Fruit fly (Drosophila melanogaster) whole organism, adult: Measurements from ENCODE around the gene CG46525.
A peak's percentile ranks its signal among the peaks of the same experiment; 100 is the strongest.

Experiments used
- CG11617 ChIP-seq: fragments of 200-800 bp; sonication (Bioruptor generic); optimal IDR thresholded peaks from 2 replicates; lab custom pipeline; 2017; ENCODE audit warnings: mild to moderate bottlenecking, missing biosample characterization, missing genetic modification reagents, missing genetic modification characterization
- CG12768 ChIP-seq: fragments of 200-800 bp; sonication (Bioruptor generic); optimal IDR thresholded peaks from 2 replicates; lab custom pipeline; 2017; ENCODE audit warnings: missing biosample characterization, missing genetic modification characterization, mild to moderate bottlenecking, moderate library complexity, missing genetic modification reagents
- CG14711 ChIP-seq: fragments of 200-800 bp; sonication (Bioruptor generic); optimal IDR thresholded peaks from 2 replicates; lab custom pipeline; 2018; ENCODE audit warnings: missing biosample characterization, mild to moderate bottlenecking, missing genetic modification characterization, moderate library complexity
- CG1620 ChIP-seq: fragments of 200-800 bp; sonication (Bioruptor generic); optimal IDR thresholded peaks from 2 replicates; lab custom pipeline; 2016; ENCODE audit warnings: missing biosample characterization, missing genetic modification characterization
- CG33017 ChIP-seq: fragments of 200-800 bp; sonication (Bioruptor generic); optimal IDR thresholded peaks from 2 replicates; lab custom pipeline; 2018; ENCODE audit warnings: missing biosample characterization, mild to moderate bottlenecking, missing genetic modification characterization, moderate library complexity
- CG5204 ChIP-seq: fragments of 200-800 bp; sonication (Bioruptor generic); optimal IDR thresholded peaks from 2 replicates; lab custom pipeline; 2016; ENCODE audit warnings: missing biosample characterization, missing genetic modification characterization
- CG7045 ChIP-seq: fragments of 200-800 bp; sonication (Bioruptor generic); optimal IDR thresholded peaks from 2 replicates; lab custom pipeline; 2017; ENCODE audit warnings: missing biosample characterization, mild to moderate bottlenecking, missing genetic modification characterization
- CG7101 ChIP-seq: fragments of 200-800 bp; sonication (Bioruptor generic); optimal IDR thresholded peaks from 2 replicates; lab custom pipeline; 2018; ENCODE audit warnings: missing biosample characterization, mild to moderate bottlenecking, missing genetic modification characterization, moderate library complexity
- Clk ChIP-seq: fragments of 200-800 bp; sonication (Bioruptor generic); optimal IDR thresholded peaks from 2 replicates; lab custom pipeline; 2017; ENCODE audit warnings: missing biosample characterization, missing genetic modification characterization
- Crg-1 ChIP-seq: fragments of 200-800 bp; sonication (Bioruptor generic); optimal IDR thresholded peaks from 2 replicates; lab custom pipeline; 2016; ENCODE audit warnings: missing biosample characterization, missing genetic modification characterization
- Hr96 ChIP-seq: fragments of 200-800 bp; sonication (Bioruptor generic); optimal IDR thresholded peaks from 2 replicates; lab custom pipeline; 2016; ENCODE audit warnings: missing biosample characterization, missing genetic modification characterization
- Mnt ChIP-seq: fragments of 200-800 bp; sonication (Bioruptor generic); optimal IDR thresholded peaks from 2 replicates; lab custom pipeline; 2016; ENCODE audit warnings: missing biosample characterization, mild to moderate bottlenecking, missing genetic modification characterization
- bab1 ChIP-seq: fragments of 200-800 bp; sonication (Bioruptor generic); optimal IDR thresholded peaks from 3 replicates; lab custom pipeline; 2019; ENCODE audit warnings: missing biosample characterization, mild to moderate bottlenecking, missing genetic modification characterization, moderate library complexity
- cic ChIP-seq: fragments of 200-800 bp; sonication (Bioruptor generic); optimal IDR thresholded peaks from 2 replicates; lab custom pipeline; 2017; ENCODE audit warnings: missing biosample characterization, mild to moderate bottlenecking, missing genetic modification characterization, moderate library complexity
- cnc ChIP-seq, 2 experiments: fragments of >200 bp; optimal IDR thresholded peaks; 2 replicates each; lab custom pipeline; 2017
- kay ChIP-seq: fragments of 200-800 bp; sonication (Bioruptor generic); peaks from one replicate; lab custom pipeline; 2016; ENCODE audit warnings: missing biosample characterization, missing genetic modification characterization, borderline replicate concordance
- ovo ChIP-seq: fragments of 200-800 bp; sonication (Bioruptor generic); optimal IDR thresholded peaks from 2 replicates; lab custom pipeline; 2016; ENCODE audit warnings: missing biosample characterization, missing genetic modification characterization
- pad ChIP-seq: fragments of 200-800 bp; sonication (Bioruptor generic); optimal IDR thresholded peaks from 3 replicates; lab custom pipeline; 2017; ENCODE audit warnings: missing biosample characterization, missing genetic modification characterization, mild to moderate bottlenecking, moderate library complexity, missing genetic modification reagents
- tj ChIP-seq: fragments of 200-800 bp; sonication (Bioruptor generic); optimal IDR thresholded peaks from 3 replicates; lab custom pipeline; 2017; ENCODE audit warnings: missing biosample characterization, mild to moderate bottlenecking, missing genetic modification characterization, moderate library complexity
- toe ChIP-seq: fragments of 200-800 bp; sonication (Bioruptor generic); optimal IDR thresholded peaks from 2 replicates; lab custom pipeline; 2016; ENCODE audit warnings: missing biosample characterization, missing genetic modification characterization

Gene CG46525

dm6 chr3L:17474711-17475451 is at the start of gene CG46525, which contains the start of gene UQCR-Q:
CG46525 (plus strand) TSS chr3L:17475220.
UQCR-Q (plus strand) TSS chr3L:17474761.
- TF ChIP-seq pad (GFP tag; lab: Kevin White, UChicago) (no peak), tj (GFP tag; lab: Kevin White, UChicago) (no peak), bab1 (peak; percentile 53), CG7045 (GFP tag; lab: Kevin White, UChicago) (no peak), cic (GFP tag; lab: Kevin White, UChicago) (no peak), Mnt (GFP tag; lab: Kevin White, UChicago) (peak; percentile 17), CG7101 (tag; lab: Kevin White, UChicago) (no peak), CG12768 (GFP tag; lab: Kevin White, UChicago) (no peak), CG11617 (GFP tag; lab: Kevin White, UChicago) (no peak), CG33017 (tag; lab: Kevin White, UChicago) (no peak), CG14711 (tag; lab: Kevin White, UChicago) (peak; percentile 3)

- TF ChIP-seq CG7045 (GFP tag; lab: Kevin White, UChicago) (no peak), toe (GFP tag; lab: Kevin White, UChicago) (no peak), CG11617 (GFP tag; lab: Kevin White, UChicago) (peak; percentile 18), CG7101 (tag; lab: Kevin White, UChicago) (peak; percentile 10), Mnt (GFP tag; lab: Kevin White, UChicago) (peak; percentile 4), Clk (GFP tag; lab: Kevin White, UChicago) (no peak), cic (GFP tag; lab: Kevin White, UChicago) (no peak), pad (GFP tag; lab: Kevin White, UChicago) (no peak), bab1 (peak; percentile 21), CG14711 (tag; lab: Kevin White, UChicago) (no peak)
These were observed 48.0 kb upstream of the CG46525 start, which contains the start of gene Polr3G for dm6 chr3L:17427013-17427412. Polr3G (minus strand) TSS chr3L:17427130.

dm6 chr3L:17428779-17429178 is 46.2 kb upstream of the CG46525 start, which contains the start of gene Gorab:
Gorab (minus strand) TSS chr3L:17428836.
- peak; percentile 76 for TF ChIP-seq toe (GFP tag; lab: Kevin White, UChicago)
- peak; percentile 67 for TF ChIP-seq Crg-1 (GFP tag; lab: Kevin White, UChicago)
- peak; percentile 63 for TF ChIP-seq Mnt (GFP tag; lab: Kevin White, UChicago)
- peak; percentile 87 for TF ChIP-seq CG1620 (GFP tag; lab: Kevin White, UChicago)
- TF ChIP-seq Hr96: peak; percentile 55
- TF ChIP-seq tj (GFP tag; lab: Kevin White, UChicago): peak; percentile 61
- peak; percentile 59 for TF ChIP-seq CG33017 (tag; lab: Kevin White, UChicago)
- peak; percentile 58 for TF ChIP-seq Clk (GFP tag; lab: Kevin White, UChicago)
- TF ChIP-seq CG7045 (GFP tag; lab: Kevin White, UChicago): peak; percentile 73
- peak; percentile 79 for TF ChIP-seq CG7101 (tag; lab: Kevin White, UChicago)
- TF ChIP-seq CG12768 (GFP tag; lab: Kevin White, UChicago): peak; percentile 4
- TF ChIP-seq CG14711 (tag; lab: Kevin White, UChicago): peak; percentile 82
- TF ChIP-seq kay (GFP tag; lab: Kevin White, UChicago): no peak
- TF ChIP-seq cic (GFP tag; lab: Kevin White, UChicago): no peak
- no peak for TF ChIP-seq CG5204 (GFP tag; lab: Kevin White, UChicago)
- peak; percentile 54 for TF ChIP-seq pad (GFP tag; lab: Kevin White, UChicago)
- TF ChIP-seq ovo (GFP tag; lab: Kevin White, UChicago): peak; percentile 43
- TF ChIP-seq cnc (optimal IDR thresholded peaks at IDR 0.05; lab: Kevin White, UChicago): no peak
- peak; percentile 88 for TF ChIP-seq bab1
- TF ChIP-seq CG11617 (GFP tag; lab: Kevin White, UChicago): peak; percentile 74

dm6 chr3L:17430390-17430789 is 44.6 kb upstream of the CG46525 start:
- no peak for TF ChIP-seq ovo (GFP tag; lab: Kevin White, UChicago)
- TF ChIP-seq toe (GFP tag; lab: Kevin White, UChicago): no peak
- no peak for TF ChIP-seq Hr96
- TF ChIP-seq Mnt (GFP tag; lab: Kevin White, UChicago): no peak
- no peak for TF ChIP-seq CG1620 (GFP tag; lab: Kevin White, UChicago)
- TF ChIP-seq CG5204 (GFP tag; lab: Kevin White, UChicago): no peak
- no peak for TF ChIP-seq tj (GFP tag; lab: Kevin White, UChicago)
- TF ChIP-seq pad (GFP tag; lab: Kevin White, UChicago): no peak
- TF ChIP-seq CG11617 (GFP tag; lab: Kevin White, UChicago): no peak
- TF ChIP-seq cic (GFP tag; lab: Kevin White, UChicago): no peak
- TF ChIP-seq CG7101 (tag; lab: Kevin White, UChicago): no peak
- no peak for TF ChIP-seq Clk (GFP tag; lab: Kevin White, UChicago)
- no peak for TF ChIP-seq Crg-1 (GFP tag; lab: Kevin White, UChicago)
- no peak for TF ChIP-seq bab1
- TF ChIP-seq kay (GFP tag; lab: Kevin White, UChicago): no peak

- TF ChIP-seq pad (GFP tag; lab: Kevin White, UChicago): peak; percentile 22
- TF ChIP-seq cnc (optimal IDR thresholded peaks at IDR 0.05; lab: Kevin White, UChicago): peak in 1 of 2 experiments; percentile 26
- TF ChIP-seq Mnt (GFP tag; lab: Kevin White, UChicago): peak; percentile 66
- no peak for TF ChIP-seq ovo (GFP tag; lab: Kevin White, UChicago)
- TF ChIP-seq CG5204 (GFP tag; lab: Kevin White, UChicago): no peak
- peak; percentile 40 for TF ChIP-seq CG7045 (GFP tag; lab: Kevin White, UChicago)
- peak; percentile 24 for TF ChIP-seq CG14711 (tag; lab: Kevin White, UChicago)
- peak; percentile 9 for TF ChIP-seq CG12768 (GFP tag; lab: Kevin White, UChicago)
- peak; percentile 13 for TF ChIP-seq tj (GFP tag; lab: Kevin White, UChicago)
- peak; percentile 52 for TF ChIP-seq CG33017 (tag; lab: Kevin White, UChicago)
- TF ChIP-seq Crg-1 (GFP tag; lab: Kevin White, UChicago): no peak
- TF ChIP-seq Clk (GFP tag; lab: Kevin White, UChicago): peak; percentile 15
- TF ChIP-seq toe (GFP tag; lab: Kevin White, UChicago): no peak
- peak; percentile 17 for TF ChIP-seq CG11617 (GFP tag; lab: Kevin White, UChicago)
- no peak for TF ChIP-seq kay (GFP tag; lab: Kevin White, UChicago)
- TF ChIP-seq cic (GFP tag; lab: Kevin White, UChicago): peak; percentile 84
- no peak for TF ChIP-seq CG1620 (GFP tag; lab: Kevin White, UChicago)
- TF ChIP-seq Hr96: no peak
- TF ChIP-seq bab1: no peak
- peak; percentile 51 for TF ChIP-seq CG7101 (tag; lab: Kevin White, UChicago)
These were observed 43.9 kb upstream of the CG46525 start for dm6 chr3L:17430957-17431585.
